Fruit fly (Drosophila melanogaster) whole organism, prepupa: ENCODE measurements around the gene Sumo.

Source experiments
- CG6854 ChIP-seq: fragments of 200-800 bp; sonication (Bioruptor generic); optimal IDR thresholded peaks from 2 replicates; lab custom pipeline; 2017; ENCODE audit warnings: missing biosample characterization, mild to moderate bottlenecking, missing genetic modification characterization
- Ets21C ChIP-seq: fragments of 200-800 bp; sonication (Bioruptor generic); optimal IDR thresholded peaks from 3 replicates; lab custom pipeline; 2016; ENCODE audit warnings: missing biosample characterization, missing genetic modification characterization
- Ets96B ChIP-seq: fragments of 200-800 bp; optimal IDR thresholded peaks from 2 replicates; lab custom pipeline; 2019; ENCODE audit warnings: missing biosample characterization, mild to moderate bottlenecking, missing genetic modification characterization, moderate library complexity
- Sox14 ChIP-seq: fragments of 200-800 bp; sonication (Bioruptor generic); optimal IDR thresholded peaks from 3 replicates; lab custom pipeline; 2016; ENCODE audit warnings: missing biosample characterization, missing genetic modification characterization
- Sox15 ChIP-seq: fragments of 200-800 bp; sonication (Bioruptor generic); optimal IDR thresholded peaks from 3 replicates; lab custom pipeline; 2016; ENCODE audit warnings: missing biosample characterization, missing genetic modification characterization
- dac ChIP-seq: fragments of 200-800 bp; sonication (Bioruptor generic); optimal IDR thresholded peaks from 2 replicates; lab custom pipeline; 2017; ENCODE audit warnings: missing biosample characterization, mild to moderate bottlenecking, missing genetic modification characterization
- fd59A ChIP-seq: fragments of 200-800 bp; sonication (Bioruptor generic); optimal IDR thresholded peaks from 2 replicates; lab custom pipeline; 2017; ENCODE audit warnings: missing biosample characterization, mild to moderate bottlenecking, missing genetic modification characterization, missing genetic modification reagents
- topi ChIP-seq: fragments of 200-800 bp; sonication (Bioruptor generic); optimal IDR thresholded peaks from 3 replicates; lab custom pipeline; 2016; ENCODE audit warnings: missing biosample characterization, missing genetic modification characterization

The Sumo gene

dm6 chr2L:6918517-6919202 lies 48.8 kb downstream of the Sumo start, which contains the start of gene nop5 (continued):
- TF ChIP-seq dac (GFP tag; lab: Kevin White, UChicago) (no peak), CG6854 (GFP tag; lab: Kevin White, UChicago) (no peak), topi (no peak), fd59A (GFP tag; lab: Kevin White, UChicago) (no peak), Sox15 (GFP tag; lab: Kevin White, UChicago) (peak; percentile 47), Ets96B (tag; lab: Kevin White, UChicago) (peak; percentile 20), Ets21C (no peak), Sox14 (GFP tag; lab: Kevin White, UChicago) (no peak)
- TF ChIP-seq, all 60 proteins: peak for 12
